Fruit fly (Drosophila melanogaster): ENCODE data around the gene dpr16.
A peak's percentile ranks its signal among the peaks of the same experiment; 100 is the strongest.

The dpr16 gene

DNA sequence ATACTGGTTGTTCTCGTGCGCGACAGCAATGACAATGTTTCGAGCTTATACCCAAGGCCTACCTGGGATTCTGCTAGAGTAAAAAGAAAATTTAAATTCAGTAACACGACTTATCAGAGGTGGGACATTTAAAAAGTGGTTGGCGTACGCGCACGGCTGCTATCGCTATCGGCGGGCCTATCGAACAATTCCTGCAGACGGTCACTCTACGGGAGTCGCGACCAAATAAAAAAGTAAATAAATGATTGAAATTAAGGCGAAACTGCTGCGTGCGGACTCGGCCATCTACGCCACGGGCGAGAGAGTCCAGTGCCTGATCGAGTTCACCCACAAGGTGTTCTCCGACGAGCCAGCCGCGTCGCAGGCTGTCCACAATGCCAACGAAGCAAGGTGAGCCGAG lies 68.8 kb downstream of the dpr16 start, which contains the start of the genes Prosbeta2R2 and CG1116 (continued):
- TF ChIP-seq cas (GFP tag; IDR thresholded peaks at IDR 0.05) (no peak), Aef1 (GFP tag; IDR thresholded peaks at IDR 0.05) (no peak), E2f1 (GFP tag; IDR thresholded peaks at IDR 0.05) (no peak), CG7786 (GFP tag; optimal IDR thresholded peaks at IDR 0.05) (no peak), Antp (GFP tag; optimal IDR thresholded peaks at IDR 0.05) (no peak), CG7987 (GFP tag; optimal IDR thresholded peaks at IDR 0.05) (no peak), gcm2 (GFP tag; optimal IDR thresholded peaks at IDR 0.05) (no peak), CG7271 (tag; optimal IDR thresholded peaks at IDR 0.05) (no peak), E2f2 (GFP tag; IDR thresholded peaks at IDR 0.05) (peak; percentile 97), CG6765 (GFP tag; optimal IDR thresholded peaks at IDR 0.05) (no peak), bcd (GFP tag; optimal IDR thresholded peaks at IDR 0.05) (no peak), CHES-1-like (GFP tag; optimal IDR thresholded peaks at IDR 0.05) (no peak), HHEX (GFP tag; optimal IDR thresholded peaks at IDR 0.05) (no peak), Trl (optimal IDR thresholded peaks at IDR 0.05) (no peak), Trl (GFP tag; optimal IDR thresholded peaks at IDR 0.05) (no peak), her (GFP tag; optimal IDR thresholded peaks at IDR 0.05) (no peak), tio (GFP tag; optimal IDR thresholded peaks at IDR 0.05) (no peak), CG14014 (GFP tag; IDR thresholded peaks at IDR 0.05) (no peak), chm (GFP tag; IDR thresholded peaks at IDR 0.05) (no peak), Side (GFP tag; optimal IDR thresholded peaks at IDR 0.05) (no peak), PHDP (tag; optimal IDR thresholded peaks at IDR 0.05) (no peak), Atf3 (GFP tag; optimal IDR thresholded peaks at IDR 0.05) (no peak), Jarid2 (GFP tag; optimal IDR thresholded peaks at IDR 0.05) (no peak), CG18476 (GFP tag; optimal IDR thresholded peaks at IDR 0.05) (no peak), ssp (GFP tag; IDR thresholded peaks at IDR 0.05) (no peak), bowl (GFP tag; IDR thresholded peaks at IDR 0.05) (no peak), TFAM (GFP tag; optimal IDR thresholded peaks at IDR 0.05) (no peak), CG14441 (GFP tag; IDR thresholded peaks at IDR 0.05) (no peak), fd96Cb (tag; optimal IDR thresholded peaks at IDR 0.05) (no peak), Mad (GFP tag; optimal IDR thresholded peaks at IDR 0.05) (no peak), peb (GFP tag; IDR thresholded peaks at IDR 0.05) (no peak), Scr (GFP tag; IDR thresholded peaks at IDR 0.05; ENCODE audit: partially characterized antibody) (peak; percentile 48), cg (GFP tag; optimal IDR thresholded peaks at IDR 0.05) (no peak), CG7745 (tag; optimal IDR thresholded peaks at IDR 0.05) (no peak), CG9817 (tag; optimal IDR thresholded peaks at IDR 0.05) (no peak), Doc3 (GFP tag; IDR thresholded peaks at IDR 0.05; ENCODE audit: partially characterized antibody) (peak; percentile 54; the same call in 1 of the 3 replicates), CG34224 (GFP tag; IDR thresholded peaks at IDR 0.05; ENCODE audit: partially characterized antibody) (peak; percentile 58), Dp (GFP tag; optimal IDR thresholded peaks at IDR 0.05) (peak; percentile 95), inv (GFP tag; IDR thresholded peaks at IDR 0.05; ENCODE audit: partially characterized antibody) (no peak), pan (optimal IDR thresholded peaks at IDR 0.05) (no peak), pan (GFP tag; optimal IDR thresholded peaks at IDR 0.05 in 1 of 2, IDR thresholded peaks at IDR 0.05 in 1 of 2) (no peak), CG11504 (tag; optimal IDR thresholded peaks at IDR 0.05) (no peak), CG12155 (GFP tag; optimal IDR thresholded peaks at IDR 0.05) (no peak), CG4617 (GFP tag; optimal IDR thresholded peaks at IDR 0.05; ENCODE audit: borderline replicate concordance) (peak; percentile 62), pros (GFP tag; optimal IDR thresholded peaks at IDR 0.05) (no peak), Tbp (GFP tag; optimal IDR thresholded peaks at IDR 0.05) (no peak), HLH4C (GFP tag; IDR thresholded peaks at IDR 0.05; ENCODE audit: partially characterized antibody) (0 out of 3 replicates have a peak, but pooled peaks have one; percentile 34), Dfd (GFP tag; optimal IDR thresholded peaks at IDR 0.05) (no peak), Sox102F (GFP tag; optimal IDR thresholded peaks at IDR 0.05) (no peak), CG8089 (GFP tag; optimal IDR thresholded peaks at IDR 0.05) (no peak), CG11398 (GFP tag; optimal IDR thresholded peaks at IDR 0.05) (no peak), ftz-f1 (GFP tag; optimal IDR thresholded peaks at IDR 0.05) (no peak)

Measured in whole organism, embryonic.